Fruit fly (Drosophila melanogaster) whole organism, wandering third instar larva: ENCODE data around the gene HemK2.

Experiments used
- fru ChIP-seq: fragments of 200-800 bp; sonication (Bioruptor generic); optimal IDR thresholded peaks from 3 replicates; lab custom pipeline; 2016; ENCODE audit warnings: missing biosample characterization, mild to moderate bottlenecking, missing genetic modification characterization
- h ChIP-seq: fragments of 200-800 bp; sonication (Bioruptor generic); optimal IDR thresholded peaks from 3 replicates; lab custom pipeline; 2016; ENCODE audit warnings: missing biosample characterization, mild to moderate bottlenecking, missing genetic modification characterization
- jim ChIP-seq: fragments of 175-275, 200-325 bp; sonication (Bioruptor generic); optimal IDR thresholded peaks from 2 replicates; lab custom pipeline; 2016; ENCODE audit warnings: missing biosample characterization, mild to moderate bottlenecking, missing genetic modification characterization
- psq ChIP-seq: fragments of 200-800 bp; sonication (Bioruptor generic); optimal IDR thresholded peaks from 3 replicates; lab custom pipeline; 2017; ENCODE audit warnings: missing biosample characterization, mild to moderate bottlenecking, missing genetic modification characterization, moderate library complexity
- sv ChIP-seq: fragments of 200-800 bp; sonication (Bioruptor generic); optimal IDR thresholded peaks from 3 replicates; lab custom pipeline; 2016; ENCODE audit warnings: missing biosample characterization, missing genetic modification characterization

Gene HemK2

DNA sequence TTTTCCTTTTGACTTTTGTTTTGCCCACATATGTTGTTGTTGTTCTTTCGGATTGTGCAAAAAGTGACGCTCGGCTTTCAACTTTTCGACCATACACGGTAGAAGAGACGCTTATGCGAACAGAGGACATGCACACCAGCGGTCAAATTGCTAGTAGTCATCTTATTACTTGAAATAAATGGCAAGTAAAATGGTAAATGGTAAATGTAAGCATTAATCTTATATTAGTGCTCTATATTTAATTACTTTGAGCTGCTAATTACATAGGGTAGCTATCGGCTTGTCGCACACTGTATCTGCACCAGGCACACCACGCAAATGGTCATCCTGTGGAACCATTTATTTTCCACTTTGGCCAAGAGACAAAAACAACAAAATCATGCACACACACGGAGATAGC is 38.2 kb downstream of the HemK2 start:
- TF ChIP-seq fru (GFP tag; lab: Kevin White, UChicago) = peak; percentile 4
- no peak for TF ChIP-seq jim (GFP tag; lab: Kevin White, UChicago)

- TF ChIP-seq psq (GFP tag; lab: Kevin White, UChicago) (no peak), sv (no peak), h (GFP tag; lab: Kevin White, UChicago) (peak; percentile 6)
- TF ChIP-seq, all 38 proteins: peak for 1
Measured at dm6 chr2L:2720368-2720767, 39.1 kb downstream of the HemK2 start.
